Worm (Caenorhabditis elegans): ENCODE measurements around the gene gly-12.

The gly-12 gene

DNA sequence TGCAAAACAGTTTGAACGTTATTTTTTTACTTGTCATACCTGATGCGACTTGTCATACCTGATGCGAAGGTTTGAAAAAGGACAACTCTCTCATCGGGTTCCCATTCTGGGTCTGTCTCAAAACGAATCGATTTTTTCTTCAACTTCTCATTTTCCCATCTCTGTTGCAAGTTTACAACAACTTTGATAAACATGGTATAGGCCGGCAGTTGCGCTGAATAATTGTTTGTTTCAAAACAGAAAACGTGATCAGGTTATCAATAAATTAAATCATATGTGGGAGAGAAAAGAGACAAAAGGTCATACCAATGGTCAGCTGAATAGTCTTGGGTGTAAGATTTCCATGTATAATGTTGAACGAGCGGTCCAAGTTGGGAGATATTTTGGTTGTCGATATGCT lies 48.8 kb upstream of the gly-12 start:
- no peak for TF ChIP-seq mab-5 (tag; optimal IDR thresholded peaks at IDR 0.05)
- peak; percentile 64 for TF ChIP-seq nhr-25 (tag; optimal IDR thresholded peaks at IDR 0.05)
- TF ChIP-seq lin-39 (tag; optimal IDR thresholded peaks at IDR 0.05): no peak
- TF ChIP-seq nhr-11 (tag; optimal IDR thresholded peaks at IDR 0.05): no peak
- no peak for TF ChIP-seq R02D3.7 (tag; optimal IDR thresholded peaks at IDR 0.05)
- no peak for TF ChIP-seq nhr-23 (tag; optimal IDR thresholded peaks at IDR 0.05)
- no peak for TF ChIP-seq skn-1 (tag; optimal IDR thresholded peaks at IDR 0.05)
- TF ChIP-seq ztf-11 (tag; optimal IDR thresholded peaks at IDR 0.05): no peak
- no peak for TF ChIP-seq nhr-6 (tag; optimal IDR thresholded peaks at IDR 0.05)
- TF ChIP-seq nhr-21 (tag; optimal IDR thresholded peaks at IDR 0.05): no peak
- TF ChIP-seq alr-1 (tag; optimal IDR thresholded peaks at IDR 0.05): no peak
- TF ChIP-seq elt-1 (tag; optimal IDR thresholded peaks at IDR 0.05): no peak
- no peak for TF ChIP-seq ceh-82 (tag; optimal IDR thresholded peaks at IDR 0.05)
- no peak for TF ChIP-seq dmd-4 (tag; optimal IDR thresholded peaks at IDR 0.05)
- TF ChIP-seq egl-27 (tag; optimal IDR thresholded peaks at IDR 0.05): no peak
- TF ChIP-seq nhr-77 (tag; optimal IDR thresholded peaks at IDR 0.05): no peak
- TF ChIP-seq ztf-1 (GFP tag; conservative IDR thresholded peaks at IDR 0.05): no peak
- TF ChIP-seq elt-3 (tag; optimal IDR thresholded peaks at IDR 0.05): no peak
- TF ChIP-seq peb-1 (tag; optimal IDR thresholded peaks at IDR 0.05): no peak
- no peak for TF ChIP-seq lin-11 (tag; optimal IDR thresholded peaks at IDR 0.05)
- peak; percentile 6 for TF ChIP-seq sma-3 (GFP tag; optimal IDR thresholded peaks at IDR 0.05)
- TF ChIP-seq unc-62 (GFP tag; optimal IDR thresholded peaks at IDR 0.05): no peak
- peak; percentile 31 for TF ChIP-seq sma-9 (GFP tag; optimal IDR thresholded peaks at IDR 0.05)
- TF ChIP-seq sma-9 (tag; optimal IDR thresholded peaks at IDR 0.05): no peak
- TF ChIP-seq ZK546.5 (tag; optimal IDR thresholded peaks at IDR 0.05): no peak
- TF ChIP-seq Y55F3AM.14 (GFP tag; optimal IDR thresholded peaks at IDR 0.05): no peak
- no peak for TF ChIP-seq snpc-4 (tag; optimal IDR thresholded peaks at IDR 0.05)
- no peak for TF ChIP-seq nhr-12 (tag; optimal IDR thresholded peaks at IDR 0.05)
- peak; percentile 15 for TF ChIP-seq nhr-129 (tag; optimal IDR thresholded peaks at IDR 0.05)
- no peak for TF ChIP-seq F13H6.1 (tag; optimal IDR thresholded peaks at IDR 0.05)
- TF ChIP-seq gmeb-1 (tag; optimal IDR thresholded peaks at IDR 0.05): no peak
- no peak for TF ChIP-seq C34F6.9 (tag; optimal IDR thresholded peaks at IDR 0.05)
- TF ChIP-seq nhr-237 (tag; optimal IDR thresholded peaks at IDR 0.05): no peak
- TF ChIP-seq ceh-16 (tag; optimal IDR thresholded peaks at IDR 0.05): no peak
- no peak for TF ChIP-seq blmp-1 (tag; optimal IDR thresholded peaks at IDR 0.05; ENCODE audit: insufficient read depth)

- TF ChIP-seq nhr-25 (tag; optimal IDR thresholded peaks at IDR 0.05) (peak; percentile 45), sem-4 (tag; optimal IDR thresholded peaks at IDR 0.05) (peak; percentile 31), alr-1 (tag; optimal IDR thresholded peaks at IDR 0.05) (no peak), sma-3 (GFP tag; optimal IDR thresholded peaks at IDR 0.05) (peak; percentile 32)
Observed at ce11 chrX:7437949-7438348, 47.7 kb upstream of the gly-12 start, which contains the start of gene C01C10.2. Gene C01C10.2, minus strand, starts transcription at chrX:7438118.

- TF ChIP-seq nhr-6 (tag; optimal IDR thresholded peaks at IDR 0.05) (no peak), fos-1 (tag; optimal IDR thresholded peaks at IDR 0.05) (peak; percentile 0)
Observed at ce11 chrX:7440102-7440501, 45.6 kb upstream of the gly-12 start.

DNA sequence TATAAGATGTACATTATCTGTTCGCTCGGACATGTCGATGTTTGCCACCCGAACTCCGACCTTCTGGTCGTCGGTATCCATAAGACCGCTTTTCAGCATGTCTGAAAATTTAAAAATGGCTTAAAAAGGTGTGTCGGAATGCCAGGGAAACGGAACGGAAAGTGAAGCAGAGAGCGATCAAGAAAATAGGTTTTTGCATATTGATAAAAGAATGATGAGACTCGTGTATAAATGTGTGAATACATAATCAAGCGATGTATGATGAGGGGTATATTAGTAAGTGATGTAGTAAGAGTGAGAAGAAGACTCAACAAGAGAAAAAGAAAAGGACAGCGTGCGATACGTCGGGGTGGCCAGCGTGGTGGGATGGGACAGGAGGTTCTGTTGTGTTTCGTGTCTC lies 43.2 kb upstream of the gly-12 start, which contains the start of gene acl-12:
TSS of gene acl-12 (minus strand) at position 101 of the 400 bp plus-strand sequence.
- peak; percentile 12 for TF ChIP-seq nhr-129 (tag; optimal IDR thresholded peaks at IDR 0.05)
- TF ChIP-seq unc-55 (GFP tag; optimal IDR thresholded peaks at IDR 0.05): peak; percentile 39
- no peak for TF ChIP-seq sma-3 (GFP tag; optimal IDR thresholded peaks at IDR 0.05)

ce11 chrX:7445734-7446133 lies 39.9 kb upstream of the gly-12 start:
- TF ChIP-seq sma-9 (GFP tag; optimal IDR thresholded peaks at IDR 0.05): peak; percentile 41
- no peak for TF ChIP-seq sma-9 (tag; optimal IDR thresholded peaks at IDR 0.05)
- peak; percentile 32 for TF ChIP-seq nhr-129 (tag; optimal IDR thresholded peaks at IDR 0.05)
- TF ChIP-seq crh-2 (tag; optimal IDR thresholded peaks at IDR 0.05): peak; percentile 4
- peak; percentile 34 for TF ChIP-seq fos-1 (tag; optimal IDR thresholded peaks at IDR 0.05)
- no peak for TF ChIP-seq snpc-4 (tag; optimal IDR thresholded peaks at IDR 0.05)
